Fruit fly (Drosophila melanogaster) whole organism, embryonic: ENCODE measurements around the gene CG34461.
A peak's percentile ranks its signal among the peaks of the same experiment; 100 is the strongest.

Source experiments
- Atf3 ChIP-seq: fragments of 200-800 bp; sonication (Bioruptor generic); optimal IDR thresholded peaks from 3 replicates; lab custom pipeline; 2016; ENCODE audit warnings: missing biosample characterization, missing genetic modification characterization
- Bgb ChIP-seq: fragments of 200-800 bp; sonication (Bioruptor generic); IDR thresholded peaks from 2 replicates; pipeline ENCODE4 v1.3.6; 2022; ENCODE audit warnings: missing biosample characterization, missing genetic modification characterization; ENCODE audit not compliant: partially characterized antibody
- C15 ChIP-seq: fragments of 200-800 bp; sonication (Bioruptor generic); IDR thresholded peaks from 3 replicates; pipeline ENCODE4 v1.3.6; 2022; ENCODE audit warnings: missing biosample characterization, missing genetic modification characterization
- CG10366 ChIP-seq: fragments of 200-800 bp; sonication (Bioruptor generic); IDR thresholded peaks from 2 replicates; pipeline ENCODE4 v1.3.6; 2022; ENCODE audit warnings: missing biosample characterization, missing genetic modification characterization
- CG12299 ChIP-seq: fragments of 200-800 bp; sonication (Bioruptor generic); optimal IDR thresholded peaks from 2 replicates; lab custom pipeline; 2018; ENCODE audit warnings: missing biosample characterization, mild to moderate bottlenecking, missing genetic modification characterization
- CG12391 ChIP-seq: fragments of 200-800 bp; sonication (Bioruptor generic); optimal IDR thresholded peaks from 3 replicates; lab custom pipeline; 2018; ENCODE audit warnings: missing biosample characterization, mild to moderate bottlenecking, missing genetic modification characterization, moderate library complexity
- CG12659 ChIP-seq: fragments of 200-800 bp; sonication (Bioruptor generic); optimal IDR thresholded peaks from 3 replicates; lab custom pipeline; 2017; ENCODE audit warnings: mild to moderate bottlenecking, missing biosample characterization, missing genetic modification reagents, missing genetic modification characterization
- CG17802 ChIP-seq: fragments of 200-800 bp; sonication (Bioruptor generic); optimal IDR thresholded peaks from 2 replicates; lab custom pipeline; 2018; ENCODE audit warnings: missing biosample characterization, mild to moderate bottlenecking, missing genetic modification characterization, moderate library complexity
- CG18011 ChIP-seq: fragments of 200-800 bp; sonication (Bioruptor generic); optimal IDR thresholded peaks from 2 replicates; lab custom pipeline; 2017; ENCODE audit warnings: missing biosample characterization, missing genetic modification characterization, mild to moderate bottlenecking, moderate library complexity, missing genotype
- CG2712 ChIP-seq: fragments of 200-800 bp; optimal IDR thresholded peaks from 3 replicates; lab custom pipeline; 2019; ENCODE audit warnings: missing biosample characterization, mild to moderate bottlenecking, missing genetic modification characterization, moderate library complexity
- CG31441 ChIP-seq: fragments of 200-800 bp; sonication (Bioruptor generic); IDR thresholded peaks from 2 replicates; pipeline ENCODE4 v1.3.6; 2022; ENCODE audit warnings: missing biosample characterization, missing genetic modification characterization
- CG32767 ChIP-seq: fragments of 200-800 bp; sonication (Bioruptor generic); IDR thresholded peaks from 2 replicates; pipeline ENCODE4 v1.3.6; 2022; ENCODE audit warnings: missing biosample characterization, missing genetic modification characterization
- CG33557 ChIP-seq: fragments of 200-800 bp; sonication (Bioruptor generic); optimal IDR thresholded peaks from 2 replicates; lab custom pipeline; 2019; ENCODE audit warnings: missing biosample characterization, mild to moderate bottlenecking, missing genetic modification characterization, moderate library complexity
- CG4707 ChIP-seq: fragments of 200-800 bp; sonication (Bioruptor generic); optimal IDR thresholded peaks from 2 replicates; lab custom pipeline; 2018; ENCODE audit warnings: missing biosample characterization, mild to moderate bottlenecking, missing genetic modification characterization, moderate library complexity
- CG4854 ChIP-seq: fragments of 200-800 bp; sonication (Bioruptor generic); optimal IDR thresholded peaks from 2 replicates; lab custom pipeline; 2016; ENCODE audit warnings: missing biosample characterization, missing genetic modification characterization, inconsistent platforms
- CG6683 ChIP-seq: fragments of 200-800 bp; sonication (Bioruptor generic); optimal IDR thresholded peaks from 2 replicates; lab custom pipeline; 2017; ENCODE audit warnings: missing biosample characterization, mild to moderate bottlenecking, missing genetic modification characterization, missing genetic modification reagents
- CG7271 ChIP-seq: fragments of 200-800 bp; sonication (Bioruptor generic); optimal IDR thresholded peaks from 2 replicates; lab custom pipeline; 2018; ENCODE audit warnings: missing biosample characterization, mild to moderate bottlenecking, missing genetic modification characterization, moderate library complexity
- CG8359 ChIP-seq: fragments of 200-800 bp; sonication (Bioruptor generic); optimal IDR thresholded peaks from 2 replicates; lab custom pipeline; 2017; ENCODE audit warnings: missing biosample characterization, mild to moderate bottlenecking, missing genetic modification characterization, borderline replicate concordance
- CG8388 ChIP-seq: fragments of 200-800 bp; sonication (Bioruptor generic); optimal IDR thresholded peaks from 2 replicates; lab custom pipeline; 2019; ENCODE audit warnings: missing biosample characterization, mild to moderate bottlenecking, missing genetic modification characterization, moderate library complexity
- CG8765 ChIP-seq: fragments of 200-800 bp; sonication (Bioruptor generic); IDR thresholded peaks from 2 replicates; pipeline ENCODE4 v1.3.6; 2022; ENCODE audit warnings: missing biosample characterization, missing genetic modification characterization
- Dad ChIP-seq: fragments of 200-800 bp; sonication (Bioruptor generic); optimal IDR thresholded peaks from 3 replicates; lab custom pipeline; 2016; ENCODE audit warnings: missing biosample characterization, missing genetic modification characterization
- Dbx ChIP-seq: fragments of 200-800 bp; sonication (Bioruptor generic); IDR thresholded peaks from 3 replicates; pipeline ENCODE4 v1.3.6; 2022; ENCODE audit warnings: missing biosample characterization, missing genetic modification characterization
- Dek ChIP-seq: fragments of 200-800 bp; sonication (Bioruptor generic); optimal IDR thresholded peaks from 3 replicates; lab custom pipeline; 2019; ENCODE audit warnings: missing biosample characterization, mild to moderate bottlenecking, missing genetic modification characterization, moderate library complexity
- Drgx ChIP-seq: fragments of 200-800 bp; sonication (Bioruptor generic); IDR thresholded peaks from 2 replicates; pipeline ENCODE4 v1.3.6; 2022; ENCODE audit warnings: missing biosample characterization, missing genetic modification characterization
- Fer1 ChIP-seq: fragments of 200-800 bp; sonication (Bioruptor generic); optimal IDR thresholded peaks from 2 replicates; lab custom pipeline; 2017; ENCODE audit warnings: missing biosample characterization, mild to moderate bottlenecking, missing genetic modification characterization
- Fer3 ChIP-seq: fragments of 200-800 bp; sonication (Bioruptor generic); optimal IDR thresholded peaks from 2 replicates; lab custom pipeline; 2018; ENCODE audit warnings: missing biosample characterization, mild to moderate bottlenecking, missing genetic modification characterization, moderate library complexity
- Hey ChIP-seq: fragments of 200-800 bp; sonication (Bioruptor generic); optimal IDR thresholded peaks from 3 replicates; lab custom pipeline; 2018; ENCODE audit warnings: missing biosample characterization, mild to moderate bottlenecking, missing genetic modification characterization
- Max ChIP-seq: fragments of 200-800 bp; sonication (Bioruptor generic); optimal IDR thresholded peaks from 2 replicates; lab custom pipeline; 2016; ENCODE audit warnings: missing biosample characterization, mild to moderate bottlenecking, missing genetic modification characterization
- Neu2 ChIP-seq: fragments of 200-800 bp; sonication (Bioruptor generic); optimal IDR thresholded peaks from 3 replicates; lab custom pipeline; 2016; ENCODE audit warnings: missing biosample characterization, missing genetic modification characterization, borderline replicate concordance
- Nf-YC ChIP-seq: fragments of 200-800 bp; optimal IDR thresholded peaks from 3 replicates; lab custom pipeline; 2019; ENCODE audit warnings: missing biosample characterization, mild to moderate bottlenecking, missing genetic modification characterization, moderate library complexity
- Pdp1 ChIP-seq, 2 experiments: fragments of 200-800 bp; sonication (Bioruptor generic); optimal IDR thresholded peaks; 3 replicates each; lab custom pipeline; 2016; ENCODE audit warnings: missing biosample characterization in 2 of 2, missing genetic modification characterization in 2 of 2, mild to moderate bottlenecking in 1 of 2, moderate library complexity in 1 of 2
- Ravus ChIP-seq: fragments of 200-800 bp; sonication (Bioruptor generic); IDR thresholded peaks from 2 replicates; pipeline ENCODE4 v1.3.6; 2022; ENCODE audit warnings: missing biosample characterization, missing genetic modification characterization
- Spps ChIP-seq: fragments of 200-800 bp; sonication (Bioruptor generic); optimal IDR thresholded peaks from 2 replicates; lab custom pipeline; 2018; ENCODE audit warnings: missing biosample characterization, mild to moderate bottlenecking, missing genetic modification characterization
- Vsx1 ChIP-seq: fragments of 200-800 bp; sonication (Bioruptor generic); optimal IDR thresholded peaks from 2 replicates; lab custom pipeline; 2017; ENCODE audit warnings: missing biosample characterization, mild to moderate bottlenecking, missing genetic modification characterization, missing genetic modification reagents
- ash1 ChIP-seq: fragments of 200-800 bp; sonication (Bioruptor generic); optimal IDR thresholded peaks from 2 replicates; lab custom pipeline; 2018; ENCODE audit warnings: missing biosample characterization, mild to moderate bottlenecking, missing genetic modification characterization
- cwo ChIP-seq: fragments of 200-800 bp; sonication (Bioruptor generic); optimal IDR thresholded peaks from 3 replicates; lab custom pipeline; 2017; ENCODE audit warnings: missing biosample characterization, missing genetic modification characterization, mild to moderate bottlenecking, moderate library complexity, missing genetic modification reagents
- ems ChIP-seq: fragments of 200-800 bp; sonication (Bioruptor generic); optimal IDR thresholded peaks from 3 replicates; lab custom pipeline; 2016; ENCODE audit warnings: missing biosample characterization, missing genetic modification characterization
- fd96Cb ChIP-seq: fragments of 200-800 bp; sonication (Bioruptor generic); optimal IDR thresholded peaks from 2 replicates; lab custom pipeline; 2018; ENCODE audit warnings: missing biosample characterization, mild to moderate bottlenecking, missing genetic modification characterization, moderate library complexity
- fru ChIP-seq: fragments of >200 bp; optimal IDR thresholded peaks from 2 replicates; lab custom pipeline; 2017
- grau ChIP-seq: fragments of 200-800 bp; optimal IDR thresholded peaks from 3 replicates; lab custom pipeline; 2019; ENCODE audit warnings: missing biosample characterization, mild to moderate bottlenecking, missing genetic modification characterization, moderate library complexity
- hb ChIP-seq: fragments of 200-800 bp; sonication (Bioruptor generic); IDR thresholded peaks from 3 replicates; pipeline ENCODE4 v1.3.6; 2022; ENCODE audit warnings: missing biosample characterization, missing genetic modification characterization; ENCODE audit not compliant: partially characterized antibody
- hbn ChIP-seq: fragments of 200-800 bp; sonication (Bioruptor generic); IDR thresholded peaks from 2 replicates; pipeline ENCODE4 v1.3.6; 2022; ENCODE audit warnings: missing biosample characterization, missing genetic modification characterization; ENCODE audit not compliant: partially characterized antibody
- ind ChIP-seq: fragments of 200-800 bp; sonication (Bioruptor generic); optimal IDR thresholded peaks from 3 replicates; lab custom pipeline; 2016; ENCODE audit warnings: missing biosample characterization, missing genetic modification characterization
- jing ChIP-seq: fragments of 200-800 bp; sonication (Bioruptor generic); optimal IDR thresholded peaks from 2 replicates; lab custom pipeline; 2018; ENCODE audit warnings: missing biosample characterization, mild to moderate bottlenecking, missing genetic modification characterization
- p53 ChIP-seq: fragments of 200-800 bp; sonication (Bioruptor generic); optimal IDR thresholded peaks from 2 replicates; lab custom pipeline; 2016; ENCODE audit warnings: missing biosample characterization, missing genetic modification characterization
- sd ChIP-seq: fragments of 200-800 bp; sonication (Bioruptor generic); optimal IDR thresholded peaks from 3 replicates; lab custom pipeline; 2018; ENCODE audit warnings: missing biosample characterization, mild to moderate bottlenecking, missing genetic modification characterization, moderate library complexity
- sens ChIP-seq: fragments of 200-800 bp; sonication (Bioruptor generic); peaks from one replicate; lab custom pipeline; 2016; ENCODE audit warnings: missing biosample characterization, missing genetic modification characterization
- sens-2 ChIP-seq: fragments of 200-800 bp; sonication (Bioruptor generic); IDR thresholded peaks from 2 replicates; pipeline ENCODE4 v1.3.6; 2022; ENCODE audit warnings: missing biosample characterization, missing genetic modification characterization

The CG34461 gene

dm6 chr3L:8340264-8341095 is 14.8 kb downstream of the CG34461 start, which contains the start of the genes Prim1 and CG7083 (continued):
- TF ChIP-seq Neu2 (no peak), Dbx (GFP tag; lab: Robert Waterston, UW) (0 out of 3 replicates have a peak, but pooled peaks have one; percentile 43), C15 (GFP tag; lab: Robert Waterston, UW) (no peak), fd96Cb (tag; lab: Kevin White, UChicago) (no peak), CG31441 (GFP tag; lab: Robert Waterston, UW) (no peak; the same call in 1 of the 2 replicates), sens-2 (GFP tag; lab: Robert Waterston, UW) (0 out of 2 replicates have a peak, but pooled peaks have one; percentile 20), sens (peak; percentile 93), CG10366 (peak; percentile 12; the same call in 1 of the 2 replicates), hb (GFP tag; lab: Robert Waterston, UW) (no peak), CG7271 (tag; lab: Kevin White, UChicago) (peak; percentile 31), ash1 (no peak), Dek (tag; lab: Kevin White, UChicago) (no peak), CG18011 (peak; percentile 56), ems (peak; percentile 25), CG12659 (GFP tag; lab: Kevin White, UChicago) (peak; percentile 47), CG4854 (peak; percentile 48), CG8359 (GFP tag; lab: Kevin White, UChicago) (no peak), sd (tag; lab: Kevin White, UChicago) (peak; percentile 99), CG2712 (peak; percentile 55), ind (peak; percentile 53), Max (GFP tag; lab: Kevin White, UChicago) (peak; percentile 72), Dad (GFP tag; lab: Kevin White, UChicago) (peak; percentile 31), CG4707 (GFP tag; lab: Kevin White, UChicago) (no peak), Vsx1 (GFP tag; lab: Kevin White, UChicago) (peak; percentile 30), CG6683 (GFP tag; lab: Kevin White, UChicago) (no peak), CG33557 (peak; percentile 38), Pdp1 (GFP tag; optimal IDR thresholded peaks at IDR 0.05; lab: Kevin White, UChicago) (peak; percentile 57 to 90), Fer1 (GFP tag; lab: Kevin White, UChicago) (peak; percentile 59), p53 (no peak), grau (peak; percentile 52), Hey (tag; lab: Kevin White, UChicago) (no peak), CG12299 (tag; lab: Kevin White, UChicago) (peak; percentile 51), CG12391 (tag; lab: Kevin White, UChicago) (peak; percentile 74), Atf3 (GFP tag; lab: Kevin White, UChicago) (peak; percentile 1), Drgx (GFP tag; lab: Robert Waterston, UW) (0 out of 2 replicates have a peak, but pooled peaks have one; percentile 13), CG8765 (GFP tag; lab: Robert Waterston, UW) (no peak), cwo (GFP tag; lab: Kevin White, UChicago) (peak; percentile 21), Ravus (GFP tag; lab: Robert Waterston, UW) (no peak), CG32767 (no peak), Bgb (peak; percentile 29; the same call in 1 of the 2 replicates), hbn (no peak), Nf-YC (tag; lab: Kevin White, UChicago) (peak; percentile 47), fru (lab: Kevin White, UChicago) (no peak), Spps (tag; lab: Kevin White, UChicago) (no peak), CG17802 (tag; lab: Kevin White, UChicago) (no peak), jing (no peak), CG8388 (GFP tag; lab: Kevin White, UChicago) (peak; percentile 51), Fer3 (tag; lab: Kevin White, UChicago) (peak; percentile 32)
